Worm (Caenorhabditis elegans) whole organism, L1 larva: Measurements from ENCODE around the gene Y116A8C.37.

Experiments used
- aly-2 ChIP-seq: fragments of 150-350 bp; optimal IDR thresholded peaks from 2 replicates; lab custom pipeline; 2014; ENCODE audit warnings: missing biosample characterization, missing genetic modification characterization
- efl-3 ChIP-seq: fragments of 200-800 bp; sonication (Bioruptor generic); optimal IDR thresholded peaks from 2 replicates; lab custom pipeline; 2018; ENCODE audit warnings: mild to moderate bottlenecking, missing genetic modification characterization, missing compliant biosample characterization
- fkh-8 ChIP-seq: sonication (generic microtip); optimal IDR thresholded peaks from 2 replicates; lab custom pipeline; 2016; ENCODE audit warnings: mild to moderate bottlenecking, missing genetic modification characterization, missing compliant biosample characterization
- nhr-12 ChIP-seq: sonication (generic microtip); optimal IDR thresholded peaks from 2 replicates; lab custom pipeline; 2017; ENCODE audit warnings: missing biosample characterization, missing genetic modification characterization
- nhr-237 ChIP-seq: fragments of 150-350 bp; optimal IDR thresholded peaks from 2 replicates; lab custom pipeline; 2014; ENCODE audit warnings: missing biosample characterization, missing genetic modification characterization
- nhr-47 ChIP-seq: sonication (generic microtip); optimal IDR thresholded peaks from 2 replicates; lab custom pipeline; 2016; ENCODE audit warnings: mild to moderate bottlenecking, missing genetic modification characterization, moderate library complexity, missing compliant biosample characterization
- nhr-77 ChIP-seq: fragments of 150-350 bp; optimal IDR thresholded peaks from 2 replicates; lab custom pipeline; 2014; ENCODE audit warnings: missing biosample characterization, missing genetic modification characterization
- pqm-1 ChIP-seq: sonication (generic microtip); optimal IDR thresholded peaks from 3 replicates; lab custom pipeline; 2017; ENCODE audit warnings: missing biosample characterization, missing genetic modification characterization
- skn-1 ChIP-seq: fragments of 150-350 bp; optimal IDR thresholded peaks from 2 replicates; lab custom pipeline; 2014; ENCODE audit warnings: missing biosample characterization, missing genetic modification characterization
- sox-4 ChIP-seq: sonication (generic microtip); optimal IDR thresholded peaks from 2 replicates; lab custom pipeline; 2016; ENCODE audit warnings: missing genetic modification characterization, missing compliant biosample characterization
- tbx-2 ChIP-seq: sonication (generic microtip); optimal IDR thresholded peaks from 2 replicates; lab custom pipeline; 2016; ENCODE audit warnings: missing genetic modification characterization, missing compliant biosample characterization

- TF ChIP-seq sox-4 (tag; lab: Kevin White, UChicago) = no peak
- TF ChIP-seq efl-3 = no peak
- TF ChIP-seq nhr-77 (tag; lab: Kevin White, UChicago) = no peak
- no peak for TF ChIP-seq nhr-12 (tag; lab: Kevin White, UChicago)
- TF ChIP-seq fkh-8 (tag; lab: Kevin White, UChicago) = no peak
- TF ChIP-seq nhr-47 (tag; lab: Kevin White, UChicago) = no peak
- peak; percentile 88 for TF ChIP-seq pqm-1 (tag; lab: Kevin White, UChicago)
- TF ChIP-seq aly-2 = no peak
- no peak for TF ChIP-seq nhr-237 (tag; lab: Kevin White, UChicago)
- no peak for TF ChIP-seq tbx-2
- TF ChIP-seq skn-1 (tag; lab: Kevin White, UChicago) = no peak
These were observed 48.6 kb upstream of the Y116A8C.37 start for ce11 chrIV:17179565-17179964.
